Fruit fly (Drosophila melanogaster) whole organism, prepupa: ENCODE measurements around the gene beat-Ib.

Experiments used
- CG3032 ChIP-seq: fragments of 200-800 bp; optimal IDR thresholded peaks from 2 replicates; lab custom pipeline; 2019; ENCODE audit warnings: missing biosample characterization, mild to moderate bottlenecking, missing genetic modification characterization, moderate library complexity
- Gug ChIP-seq: fragments of 200-800 bp; sonication (Bioruptor generic); IDR thresholded peaks from 2 replicates; pipeline ENCODE4 v1.3.6; 2022; ENCODE audit warnings: missing biosample characterization, missing genetic modification characterization

DNA sequence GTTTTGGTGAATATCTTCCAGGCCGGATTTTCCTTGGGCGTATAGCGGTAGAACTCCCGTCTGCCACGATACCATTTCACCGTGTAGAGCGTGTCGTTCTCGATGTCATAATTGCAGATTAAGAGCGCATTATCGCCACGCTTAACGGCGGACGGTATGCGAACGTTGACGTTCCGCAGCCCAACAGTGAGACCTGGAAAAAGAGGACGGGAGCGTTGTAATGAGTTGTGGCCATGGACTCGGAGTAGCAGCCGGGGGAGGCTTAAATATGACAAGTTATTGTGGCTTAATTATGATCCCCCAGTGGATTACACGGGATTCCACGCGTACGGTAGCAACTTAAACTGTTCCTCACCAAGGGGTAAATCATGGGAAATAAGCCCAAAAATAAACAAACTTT lies 54.1 kb downstream of the beat-Ib start:
- TF ChIP-seq Gug (GFP tag; lab: Robert Waterston, UW), result no peak
- no peak for TF ChIP-seq CG3032 (tag; lab: Kevin White, UChicago)
